Fruit fly (Drosophila melanogaster) whole organism, embryonic: ENCODE measurements around the gene CG4615.

ENCODE experiments used
- CG10462 ChIP-seq: fragments of 200-800 bp; sonication (Bioruptor generic); optimal IDR thresholded peaks from 2 replicates; lab custom pipeline; 2016; ENCODE audit warnings: missing biosample characterization, missing genetic modification characterization
- CG6683 ChIP-seq: fragments of 200-800 bp; sonication (Bioruptor generic); optimal IDR thresholded peaks from 2 replicates; lab custom pipeline; 2017; ENCODE audit warnings: missing biosample characterization, mild to moderate bottlenecking, missing genetic modification characterization, missing genetic modification reagents
- CG9437 ChIP-seq: fragments of 200-800 bp; sonication (Bioruptor generic); optimal IDR thresholded peaks from 2 replicates; lab custom pipeline; 2018; ENCODE audit warnings: missing biosample characterization, mild to moderate bottlenecking, missing genetic modification characterization
- Gsc ChIP-seq: fragments of 200-800 bp; sonication (Bioruptor generic); IDR thresholded peaks from 2 replicates; pipeline ENCODE4 v1.3.6; 2022; ENCODE audit warnings: missing biosample characterization, missing genetic modification characterization
- Neu2 ChIP-seq: fragments of 200-800 bp; sonication (Bioruptor generic); optimal IDR thresholded peaks from 3 replicates; lab custom pipeline; 2016; ENCODE audit warnings: missing biosample characterization, missing genetic modification characterization, borderline replicate concordance
- btn ChIP-seq: fragments of 200-800 bp; sonication (Bioruptor generic); optimal IDR thresholded peaks from 2 replicates; lab custom pipeline; 2016; ENCODE audit warnings: missing biosample characterization, missing genetic modification characterization
- gem ChIP-seq: fragments of 200-800 bp; sonication (Bioruptor generic); optimal IDR thresholded peaks from 2 replicates; lab custom pipeline; 2019; ENCODE audit warnings: missing biosample characterization, mild to moderate bottlenecking, missing genetic modification characterization, moderate library complexity
- gfzf ChIP-seq: fragments of 200-800 bp; sonication (Bioruptor generic); optimal IDR thresholded peaks from 2 replicates; lab custom pipeline; 2016; ENCODE audit warnings: missing biosample characterization, mild to moderate bottlenecking, missing genetic modification characterization, moderate library complexity

DNA sequence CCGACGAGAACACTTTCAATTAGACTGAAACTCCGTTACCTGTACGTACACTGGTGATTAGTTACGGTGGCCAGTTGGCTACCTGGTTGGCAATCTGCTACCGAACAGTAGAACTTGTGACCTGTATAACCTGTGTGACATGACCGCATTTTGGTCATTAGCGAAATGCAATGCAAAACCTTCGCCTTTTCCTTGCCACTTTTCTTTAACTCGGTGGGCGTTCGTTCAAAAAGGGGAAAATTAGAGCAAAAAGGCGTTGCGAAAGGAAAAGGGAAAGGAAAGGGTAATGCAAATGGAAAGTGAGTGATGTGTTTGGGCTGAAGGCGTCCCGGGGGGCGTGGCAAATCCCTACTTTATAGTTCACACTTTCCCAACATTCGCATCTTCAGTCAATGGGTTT lies 43.1 kb downstream of the CG4615 start:
- TF ChIP-seq btn (GFP tag; lab: Kevin White, UChicago) = no peak
- no peak for TF ChIP-seq gfzf
- no peak for TF ChIP-seq gem (tag; lab: Kevin White, UChicago)
- no peak for TF ChIP-seq CG9437 (GFP tag; lab: Kevin White, UChicago)
- TF ChIP-seq CG10462 = no peak
- no peak for TF ChIP-seq Gsc (GFP tag; lab: Robert Waterston, UW)
- TF ChIP-seq CG6683 (GFP tag; lab: Kevin White, UChicago) = no peak
- TF ChIP-seq Neu2 (GFP tag; lab: Kevin White, UChicago) = no peak
